Fruit fly (Drosophila melanogaster): ENCODE measurements around the gene CG34448.

Gene CG34448

DNA sequence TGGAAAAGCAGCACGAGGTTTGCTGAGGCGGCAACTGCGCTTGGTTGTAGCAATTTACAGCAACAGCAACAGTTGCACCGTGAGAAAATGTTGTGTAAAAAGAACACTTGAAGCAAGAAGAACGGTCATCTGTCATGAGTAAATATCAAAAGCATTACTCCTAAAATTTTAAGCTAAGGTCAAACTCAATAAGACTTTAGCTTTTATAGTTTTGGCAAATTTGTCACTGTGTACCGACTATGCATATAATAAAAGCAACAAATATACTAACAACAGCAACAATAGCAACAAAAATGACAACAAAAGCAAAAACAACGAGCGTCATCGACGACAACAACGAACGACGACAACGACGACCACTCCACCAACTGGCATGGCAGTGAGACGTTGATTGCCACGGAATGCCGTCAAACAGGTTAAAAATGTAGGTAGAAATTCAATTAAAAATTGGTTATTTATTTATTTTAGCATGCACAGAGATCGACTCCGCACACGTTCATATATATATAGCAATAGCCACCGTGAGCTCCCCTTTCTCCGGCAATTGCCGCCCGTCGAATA lies 15.8 kb upstream of the CG34448 start (continued):
- TF ChIP-seq CG3407 (GFP tag; optimal IDR thresholded peaks at IDR 0.05) (peak; percentile 72), Atf6 (GFP tag; IDR thresholded peaks at IDR 0.05) (peak; percentile 66; the same call in 1 of the 2 replicates), Jarid2 (GFP tag; optimal IDR thresholded peaks at IDR 0.05) (peak; percentile 41), CG17359 (tag; optimal IDR thresholded peaks at IDR 0.05) (peak; percentile 90), Six4 (GFP tag; optimal IDR thresholded peaks at IDR 0.05) (peak; percentile 70), CG8290 (GFP tag; optimal IDR thresholded peaks at IDR 0.05) (peak; percentile 51), CG8290 (tag; optimal IDR thresholded peaks at IDR 0.05) (peak in 1 of 2 experiments; percentile 85), tgo (GFP tag; IDR thresholded peaks at IDR 0.05) (peak; percentile 89), Doc2 (GFP tag; IDR thresholded peaks at IDR 0.05) (0 out of 2 replicates have a peak, but pooled peaks have one; percentile 26), repo (GFP tag; optimal IDR thresholded peaks at IDR 0.05) (peak; percentile 84), YL-1 (GFP tag; optimal IDR thresholded peaks at IDR 0.05) (peak; percentile 26), CG3995 (GFP tag; optimal IDR thresholded peaks at IDR 0.05) (no peak), unc-4 (GFP tag; IDR thresholded peaks at IDR 0.05; ENCODE audit: partially characterized antibody) (no peak), Pdp1 (GFP tag; optimal IDR thresholded peaks at IDR 0.05) (peak; percentile 78 to 80), klu (GFP tag; IDR thresholded peaks at IDR 0.05) (peak; percentile 42; the same call in 1 of the 2 replicates), CG42726 (GFP tag; IDR thresholded peaks at IDR 0.05; ENCODE audit: partially characterized antibody) (no peak), bcd (GFP tag; optimal IDR thresholded peaks at IDR 0.05) (peak; percentile 74), H2.0 (GFP tag; IDR thresholded peaks at IDR 0.05) (peak; percentile 87), CG13424 (tag; optimal IDR thresholded peaks at IDR 0.05) (peak; percentile 92), Dref (GFP tag; IDR thresholded peaks at IDR 0.05) (no peak), CG18764 (GFP tag; optimal IDR thresholded peaks at IDR 0.05) (peak; percentile 58), CG4360 (GFP tag; IDR thresholded peaks at IDR 0.05) (peak; percentile 47; the same call in 1 of the 2 replicates), ewg (GFP tag; optimal IDR thresholded peaks at IDR 0.05) (peak; percentile 83), E2f2 (GFP tag; IDR thresholded peaks at IDR 0.05) (peak; percentile 61), ftz-f1 (GFP tag; optimal IDR thresholded peaks at IDR 0.05) (no peak), gro (GFP tag; optimal IDR thresholded peaks at IDR 0.05) (peak; percentile 19), Lhr (GFP tag; optimal IDR thresholded peaks at IDR 0.05) (peak; percentile 59), MTF-1 (GFP tag; optimal IDR thresholded peaks at IDR 0.05; ENCODE audit: borderline replicate concordance) (peak; percentile 51), salm (tag; optimal IDR thresholded peaks at IDR 0.05) (peak; percentile 82), chm (GFP tag; IDR thresholded peaks at IDR 0.05) (peak; percentile 77; the same call in 1 of the 2 replicates), CG7745 (tag; optimal IDR thresholded peaks at IDR 0.05) (no peak), inv (GFP tag; IDR thresholded peaks at IDR 0.05; ENCODE audit: partially characterized antibody) (no peak), org-1 (GFP tag; optimal IDR thresholded peaks at IDR 0.05) (peak; percentile 77), CG6813 (GFP tag; optimal IDR thresholded peaks at IDR 0.05) (peak; percentile 49), CG8924 (tag; optimal IDR thresholded peaks at IDR 0.05) (peak; percentile 83), CG32767 (GFP tag; IDR thresholded peaks at IDR 0.05) (peak; percentile 82), zfh2 (GFP tag; optimal IDR thresholded peaks at IDR 0.05) (peak; percentile 15), Chrac-16 (GFP tag; optimal IDR thresholded peaks at IDR 0.05) (peak; percentile 72), CG30403 (GFP tag; optimal IDR thresholded peaks at IDR 0.05) (peak; percentile 87), CG5953 (GFP tag; IDR thresholded peaks at IDR 0.05) (peak; percentile 78; the same call in 1 of the 2 replicates), Kr (GFP tag; optimal IDR thresholded peaks at IDR 0.05) (no peak), Dip3 (GFP tag; optimal IDR thresholded peaks at IDR 0.05) (peak; percentile 40), kah (GFP tag; optimal IDR thresholded peaks at IDR 0.05) (peak; percentile 63), Ravus (GFP tag; IDR thresholded peaks at IDR 0.05) (peak; percentile 31; the same call in 1 of the 2 replicates), CG8944 (GFP tag; optimal IDR thresholded peaks at IDR 0.05) (peak; percentile 79), CG1602 (GFP tag; optimal IDR thresholded peaks at IDR 0.05) (peak; percentile 79), CG7987 (GFP tag; optimal IDR thresholded peaks at IDR 0.05) (no peak), CG18476 (GFP tag; optimal IDR thresholded peaks at IDR 0.05) (peak; percentile 71), CG14667 (GFP tag; IDR thresholded peaks at IDR 0.05) (peak; percentile 46), CG4404 (GFP tag; IDR thresholded peaks at IDR 0.05) (peak; percentile 12; the same call in 1 of the 2 replicates)
